Worm (Caenorhabditis elegans) whole organism, late embryonic: ENCODE data around the gene Y53C12A.6.

Experiments
- C08G9.2 ChIP-seq: sonication (generic microtip); optimal IDR thresholded peaks from 2 replicates; lab custom pipeline; 2016; ENCODE audit warnings: mild to moderate bottlenecking, missing genetic modification characterization, moderate library complexity, missing compliant biosample characterization
- F13H6.1 ChIP-seq: sonication (generic microtip); optimal IDR thresholded peaks from 2 replicates; lab custom pipeline; 2016; ENCODE audit warnings: missing genetic modification characterization, missing compliant biosample characterization
- K02D7.2 ChIP-seq: sonication (generic microtip); optimal IDR thresholded peaks from 2 replicates; lab custom pipeline; 2017; ENCODE audit warnings: mild to moderate bottlenecking, missing genetic modification characterization, missing compliant biosample characterization
- K09A11.1 ChIP-seq: sonication (generic microtip); optimal IDR thresholded peaks from 2 replicates; lab custom pipeline; 2017; ENCODE audit warnings: antibody characterized with exemption, mild to moderate bottlenecking, missing genetic modification characterization, missing compliant biosample characterization; ENCODE audit not compliant: insufficient read depth
- ama-1 ChIP-seq: fragments of 150-350 bp; optimal IDR thresholded peaks from 2 replicates; lab custom pipeline; 2014
- ceh-14 ChIP-seq: sonication (generic microtip); optimal IDR thresholded peaks from 2 replicates; lab custom pipeline; 2016; ENCODE audit warnings: missing genotype, missing genetic modification characterization, missing compliant biosample characterization
- ceh-18 ChIP-seq: sonication (generic microtip); optimal IDR thresholded peaks from 2 replicates; lab custom pipeline; 2016; ENCODE audit warnings: missing genetic modification characterization, missing compliant biosample characterization
- ceh-24 ChIP-seq: sonication (generic microtip); optimal IDR thresholded peaks from 2 replicates; lab custom pipeline; 2016; ENCODE audit warnings: mild to moderate bottlenecking, missing genetic modification characterization, missing compliant biosample characterization
- ceh-31 ChIP-seq: sonication (generic microtip); optimal IDR thresholded peaks from 2 replicates; lab custom pipeline; 2016; ENCODE audit warnings: missing genetic modification characterization, missing compliant biosample characterization
- ceh-34 ChIP-seq: sonication (generic microtip); optimal IDR thresholded peaks from 2 replicates; lab custom pipeline; 2016; ENCODE audit warnings: mild to moderate bottlenecking, missing genetic modification characterization, missing compliant biosample characterization
- ceh-45 ChIP-seq: fragments of 200-800 bp; sonication (Bioruptor generic); IDR thresholded peaks from 2 replicates; pipeline ENCODE4 v1.3.6; 2022; ENCODE audit warnings: missing genetic modification reagents, missing genetic modification characterization, missing compliant biosample characterization
- ceh-48 ChIP-seq: sonication (generic microtip); optimal IDR thresholded peaks from 2 replicates; lab custom pipeline; 2016; ENCODE audit warnings: missing genetic modification characterization, inconsistent platforms, missing compliant biosample characterization
- che-1 ChIP-seq: sonication (generic microtip); optimal IDR thresholded peaks from 2 replicates; lab custom pipeline; 2016; ENCODE audit warnings: mild to moderate bottlenecking, missing genetic modification characterization, missing compliant biosample characterization
- dmd-4 ChIP-seq: sonication (generic microtip); optimal IDR thresholded peaks from 2 replicates; lab custom pipeline; 2016; ENCODE audit warnings: borderline replicate concordance, missing genetic modification characterization, missing compliant biosample characterization
- dve-1 ChIP-seq: sonication (generic microtip); optimal IDR thresholded peaks from 2 replicates; lab custom pipeline; 2017; ENCODE audit warnings: antibody characterized with exemption, mild to moderate bottlenecking, missing genetic modification characterization, missing compliant biosample characterization
- ets-4 ChIP-seq: sonication (generic microtip); optimal IDR thresholded peaks from 2 replicates; lab custom pipeline; 2016; ENCODE audit warnings: missing genetic modification characterization, missing compliant biosample characterization
- eyg-1 ChIP-seq: sonication (generic microtip); optimal IDR thresholded peaks from 2 replicates; lab custom pipeline; 2016; ENCODE audit warnings: missing genotype, missing genetic modification characterization, missing compliant biosample characterization
- fax-1 ChIP-seq: sonication (generic microtip); optimal IDR thresholded peaks from 2 replicates; lab custom pipeline; 2016; ENCODE audit warnings: missing genotype, missing genetic modification characterization, missing compliant biosample characterization
- fkh-10 ChIP-seq: fragments of 150-350 bp; optimal IDR thresholded peaks from 2 replicates; lab custom pipeline; 2014; ENCODE audit warnings: missing biosample characterization, missing genetic modification reagents, missing genetic modification characterization
- fkh-6 ChIP-seq: sonication (generic microtip); optimal IDR thresholded peaks from 2 replicates; lab custom pipeline; 2016; ENCODE audit warnings: missing genetic modification characterization, missing compliant biosample characterization
- hlh-13 ChIP-seq: fragments of 200-800 bp; sonication (Bioruptor generic); optimal IDR thresholded peaks from 2 replicates; lab custom pipeline; 2018; ENCODE audit warnings: mild to moderate bottlenecking, missing genetic modification characterization, missing compliant biosample characterization
- hlh-6 ChIP-seq: sonication (generic microtip); optimal IDR thresholded peaks from 2 replicates; lab custom pipeline; 2016; ENCODE audit warnings: missing genotype, missing genetic modification characterization, missing compliant biosample characterization
- hlh-8 ChIP-seq: sonication (generic microtip); optimal IDR thresholded peaks from 2 replicates; lab custom pipeline; 2016; ENCODE audit warnings: missing genotype, missing genetic modification characterization, missing compliant biosample characterization
- nfya-1 ChIP-seq: sonication (generic microtip); optimal IDR thresholded peaks from 2 replicates; lab custom pipeline; 2017; ENCODE audit warnings: missing genetic modification characterization, mild to moderate bottlenecking, missing compliant biosample characterization, antibody characterized with exemption, moderate library complexity
- pag-3 ChIP-seq: sonication (generic microtip); optimal IDR thresholded peaks from 2 replicates; lab custom pipeline; 2016; ENCODE audit warnings: missing compliant biosample characterization, missing genetic modification characterization, borderline replicate concordance
- pax-1 ChIP-seq: fragments of 150-350 bp; optimal IDR thresholded peaks from 2 replicates; lab custom pipeline; 2014; ENCODE audit warnings: missing biosample characterization, missing genetic modification characterization
- pha-2 ChIP-seq: sonication (generic microtip); optimal IDR thresholded peaks from 2 replicates; lab custom pipeline; 2017; ENCODE audit warnings: mild to moderate bottlenecking, missing genetic modification characterization, missing compliant biosample characterization
- pha-4 ChIP-seq: fragments of 150-350 bp; optimal IDR thresholded peaks from 2 replicates; lab custom pipeline; 2018; ENCODE audit warnings: missing biosample characterization, missing genetic modification reagents, missing genetic modification characterization
- pros-1 ChIP-seq: fragments of 150-350 bp; optimal IDR thresholded peaks from 2 replicates; lab custom pipeline; 2014; ENCODE audit warnings: missing biosample characterization, missing genetic modification reagents, missing genetic modification characterization
- ref-2 ChIP-seq: sonication (generic microtip); optimal IDR thresholded peaks from 2 replicates; lab custom pipeline; 2016; ENCODE audit warnings: missing genetic modification characterization, missing compliant biosample characterization
- sdc-2 ChIP-seq: sonication (generic microtip); optimal IDR thresholded peaks from 2 replicates; lab custom pipeline; 2016; ENCODE audit warnings: missing genotype, missing genetic modification characterization, missing compliant biosample characterization
- sox-4 ChIP-seq: sonication (generic microtip); optimal IDR thresholded peaks from 2 replicates; lab custom pipeline; 2017; ENCODE audit warnings: mild to moderate bottlenecking, missing genetic modification characterization, inconsistent platforms, missing compliant biosample characterization
- unc-3 ChIP-seq, 2 experiments: fragments of 200-800 bp in 1 of 2; sonication (Bioruptor generic) in 1 of 2; sonication (generic microtip) in 1 of 2; conservative IDR thresholded peaks in 1 of 2; optimal IDR thresholded peaks in 1 of 2; 2 replicates each; pipeline versions ENCODE4 v1.3.6 to Lab custom; 2016 to 2022; ENCODE audit warnings: missing compliant biosample characterization in 2 of 2, missing genetic modification characterization in 2 of 2, missing genetic modification reagents in 1 of 2
- unc-42 ChIP-seq: sonication (generic microtip); optimal IDR thresholded peaks from 2 replicates; lab custom pipeline; 2016; ENCODE audit warnings: missing genotype, missing genetic modification characterization, missing compliant biosample characterization
- unc-55 ChIP-seq: sonication (generic microtip); optimal IDR thresholded peaks from 2 replicates; lab custom pipeline; 2017; ENCODE audit warnings: missing biosample characterization, missing genetic modification reagents, missing genetic modification characterization
- unc-86 ChIP-seq: sonication (generic microtip); optimal IDR thresholded peaks from 2 replicates; lab custom pipeline; 2016; ENCODE audit warnings: missing genetic modification characterization, missing compliant biosample characterization
- zip-5 ChIP-seq: sonication (generic microtip); optimal IDR thresholded peaks from 2 replicates; lab custom pipeline; 2016; ENCODE audit warnings: missing genetic modification characterization, missing compliant biosample characterization

The Y53C12A.6 gene

ce11 chrII:9703601-9704000 lies 14.2 kb downstream of the Y53C12A.6 start, which contains the start of gene mop-25.2:
Gene mop-25.2, minus strand, starts transcription at chrII:9703701.
- no peak for TF ChIP-seq ref-2

DNA sequence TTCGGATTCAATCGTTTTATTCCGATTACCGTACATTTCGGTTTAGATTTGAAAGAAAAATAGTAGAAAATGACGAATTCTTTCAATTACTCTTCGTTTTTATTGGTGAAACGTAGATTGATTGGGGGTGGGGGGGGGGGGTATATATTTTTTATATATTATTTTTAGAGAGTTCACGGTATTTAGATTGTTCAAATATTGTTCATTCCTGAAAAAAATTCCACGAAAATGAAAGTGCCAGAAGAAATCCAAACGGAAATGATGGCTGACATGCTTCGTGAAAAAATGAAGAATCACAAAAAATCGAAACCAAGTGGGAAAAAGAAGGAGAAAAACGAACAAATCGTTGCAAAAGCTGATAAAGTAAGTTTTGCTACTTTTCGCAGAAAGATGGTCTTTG lies 17.4 kb downstream of the Y53C12A.6 start, which contains the start of the genes Y53C12A.8 and Y53C12A.7:
Y53C12A.8 (minus strand) TSS at position 101 of the 400 bp plus-strand sequence.
Y53C12A.7 (plus strand) TSS at position 181 of the 400 bp plus-strand sequence.
- TF ChIP-seq hlh-6 (tag; lab: Kevin White, UChicago) (no peak), dmd-4 (tag; lab: Kevin White, UChicago) (no peak), ceh-14 (tag; lab: Kevin White, UChicago) (no peak), sdc-2 (tag; lab: Kevin White, UChicago) (no peak), dve-1 (tag; lab: Kevin White, UChicago) (no peak), F13H6.1 (tag; lab: Kevin White, UChicago) (no peak), unc-3 (GFP tag; conservative IDR thresholded peaks at IDR 0.05; lab: Robert Waterston, UW) (no peak), unc-3 (tag; optimal IDR thresholded peaks at IDR 0.05; lab: Kevin White, UChicago) (no peak), hlh-8 (tag; lab: Kevin White, UChicago) (no peak), sox-4 (tag; lab: Kevin White, UChicago) (no peak), ama-1 (lab: Kevin White, UChicago) (no peak), fkh-6 (no peak), eyg-1 (tag; lab: Kevin White, UChicago) (no peak), zip-5 (tag; lab: Kevin White, UChicago) (no peak), ets-4 (tag; lab: Kevin White, UChicago) (no peak), pros-1 (tag; lab: Kevin White, UChicago) (no peak), ceh-31 (no peak), pag-3 (no peak)

DNA sequence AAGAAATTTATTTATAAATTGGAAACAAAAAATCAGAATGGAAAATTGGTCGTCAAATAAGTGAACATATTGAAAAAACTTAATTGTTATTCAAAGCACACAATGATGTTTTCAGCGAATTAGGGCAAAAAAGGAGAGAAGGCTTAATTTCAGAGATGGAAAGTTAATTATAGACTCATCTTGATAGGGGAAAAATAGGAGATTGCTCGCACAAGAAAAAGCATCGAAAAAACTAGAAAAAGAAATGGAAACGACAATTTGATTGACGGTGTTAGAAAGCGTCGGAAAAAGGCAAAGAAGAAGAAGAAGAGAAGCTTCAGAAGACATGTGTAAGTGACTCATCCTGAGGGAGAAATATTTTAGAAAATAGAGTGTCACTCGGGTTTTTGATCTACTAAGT lies 21.9 kb downstream of the Y53C12A.6 start:
- TF ChIP-seq K02D7.2 (tag; lab: Kevin White, UChicago) (no peak), unc-42 (tag; lab: Kevin White, UChicago) (peak; percentile 55), ceh-14 (tag; lab: Kevin White, UChicago) (no peak)

ce11 chrII:9691839-9692238 lies 26.0 kb downstream of the Y53C12A.6 start, which contains the start of gene nlp-11:
Gene nlp-11, minus strand, starts transcription at chrII:9691939.
- TF ChIP-seq K09A11.1: no peak
- TF ChIP-seq zip-5 (tag; lab: Kevin White, UChicago): no peak
- no peak for TF ChIP-seq ets-4 (tag; lab: Kevin White, UChicago)
- no peak for TF ChIP-seq C08G9.2 (tag; lab: Kevin White, UChicago)
- no peak for TF ChIP-seq ceh-18 (tag; lab: Kevin White, UChicago)

DNA sequence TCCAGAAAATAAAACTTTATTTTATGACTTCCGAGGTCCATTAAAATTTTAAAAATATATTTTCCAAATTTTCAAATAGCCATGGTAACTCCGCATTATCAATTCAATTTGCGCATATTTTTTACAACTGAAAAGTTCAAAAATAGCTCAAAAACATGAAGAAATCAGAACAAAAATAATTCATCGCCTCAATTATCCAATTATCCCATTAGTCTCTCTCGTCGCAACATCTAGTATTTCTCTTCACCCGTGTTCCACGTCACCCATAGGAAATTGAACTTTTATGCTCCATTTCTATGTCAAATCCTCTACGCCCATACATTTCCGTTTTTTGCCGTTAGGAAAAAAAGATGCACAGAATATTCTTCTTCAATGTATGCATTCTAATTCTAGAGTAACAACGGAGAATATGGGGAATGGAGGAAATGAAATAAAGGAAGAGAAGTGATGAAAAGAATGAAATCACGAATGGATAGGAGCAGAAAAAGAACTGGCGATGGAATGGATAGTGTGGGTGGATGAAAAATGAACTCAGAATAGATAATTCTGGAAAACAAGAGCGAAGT lies 27.7 kb downstream of the Y53C12A.6 start:
- TF ChIP-seq pax-1 (tag; lab: Kevin White, UChicago) (no peak), unc-42 (tag; lab: Kevin White, UChicago) (peak; percentile 78), fkh-10 (no peak)

DNA sequence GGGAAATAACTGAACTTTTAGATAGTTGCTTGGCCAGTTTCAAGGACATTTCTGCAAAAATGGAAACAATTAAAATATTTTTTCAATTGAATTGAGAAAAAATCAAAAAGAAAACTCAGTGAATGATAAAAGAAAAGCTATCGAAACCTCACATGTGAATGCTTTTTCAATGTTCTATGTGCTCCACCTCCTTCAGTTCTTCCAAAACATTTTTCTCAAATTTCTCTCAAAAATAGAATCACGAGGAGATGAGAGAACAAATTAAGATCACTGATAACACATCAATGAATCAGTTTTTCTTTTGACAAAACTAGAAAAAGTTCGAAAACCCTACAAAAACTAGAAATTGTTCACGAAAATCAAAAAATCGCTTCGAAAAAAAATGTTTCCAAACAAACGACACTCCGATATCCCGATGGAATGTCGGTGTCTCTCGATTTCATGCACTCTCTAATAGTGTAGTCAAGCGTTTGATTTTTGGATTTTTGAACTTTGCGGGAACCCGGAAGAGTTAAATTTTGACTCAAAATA lies 31.1 kb downstream of the Y53C12A.6 start, which contains the start of gene ZK1320.9:
ZK1320.9 (minus strand) TSS at position 51 of the 531 bp plus-strand sequence.
- TF ChIP-seq ceh-14 (tag; lab: Kevin White, UChicago) (no peak), hlh-6 (tag; lab: Kevin White, UChicago) (no peak), ceh-48 (tag; lab: Kevin White, UChicago) (no peak), unc-86 (tag; lab: Kevin White, UChicago) (no peak), ceh-24 (tag; lab: Kevin White, UChicago) (no peak), hlh-13 (no peak), F13H6.1 (tag; lab: Kevin White, UChicago) (no peak), pha-2 (tag; lab: Kevin White, UChicago) (no peak), unc-55 (GFP tag; lab: Kevin White, UChicago) (no peak), ceh-45 (GFP tag; lab: Robert Waterston, UW) (no peak), nfya-1 (no peak), che-1 (tag; lab: Kevin White, UChicago) (no peak), hlh-8 (tag; lab: Kevin White, UChicago) (no peak), ceh-34 (tag; lab: Kevin White, UChicago) (no peak), fax-1 (tag; lab: Kevin White, UChicago) (no peak), zip-5 (tag; lab: Kevin White, UChicago) (no peak), pha-4 (tag; lab: Kevin White, UChicago) (no peak)
